Worm (Caenorhabditis elegans) whole organism, L4 larva: ENCODE results near the gene Y51A2A.12.

ENCODE experiments used
- Y105C5A.15 ChIP-seq: fragments of 200-800 bp; sonication (Bioruptor generic); IDR thresholded peaks from 2 replicates; pipeline ENCODE4 v1.3.6; 2022; ENCODE audit warnings: missing genetic modification characterization, missing compliant biosample characterization
- Y5F2A.4 ChIP-seq: fragments of 200-800 bp; sonication (Bioruptor generic); optimal IDR thresholded peaks from 2 replicates; lab custom pipeline; 2018; ENCODE audit warnings: mild to moderate bottlenecking, missing genetic modification characterization, missing compliant biosample characterization
- Y75B8A.6 ChIP-seq: fragments of 200-800 bp; sonication (Bioruptor generic); IDR thresholded peaks from 2 replicates; pipeline ENCODE4 v1.3.6; 2022; ENCODE audit warnings: missing genetic modification reagents, missing genetic modification characterization, missing compliant biosample characterization
- ceh-28 ChIP-seq: fragments of 150-350 bp; optimal IDR thresholded peaks from 2 replicates; lab custom pipeline; 2014; ENCODE audit warnings: missing biosample characterization, missing genetic modification reagents, missing genetic modification characterization
- ceh-82 ChIP-seq: sonication (generic microtip); optimal IDR thresholded peaks from 2 replicates; lab custom pipeline; 2017; ENCODE audit warnings: missing biosample characterization, missing genetic modification characterization
- nhr-111 ChIP-seq: fragments of 200-800 bp; sonication (Bioruptor generic); optimal IDR thresholded peaks from 2 replicates; lab custom pipeline; 2018; ENCODE audit warnings: mild to moderate bottlenecking, missing genetic modification characterization, missing compliant biosample characterization
- nhr-76 ChIP-seq: fragments of 150-350 bp; optimal IDR thresholded peaks from 2 replicates; lab custom pipeline; 2014; ENCODE audit warnings: missing biosample characterization, missing genetic modification characterization
- pha-4 ChIP-seq, 2 experiments: fragments of 150-350 bp in 1 of 2; fragments of 200-800 bp in 1 of 2; sonication (Bioruptor generic) in 1 of 2; IDR thresholded peaks in 1 of 2; optimal IDR thresholded peaks in 1 of 2; 2 replicates each; pipeline versions ENCODE4 v1.3.6 to Lab custom; 2014 to 2022; ENCODE audit warnings: missing genetic modification characterization in 2 of 2, missing genetic modification reagents in 2 of 2, missing biosample characterization in 1 of 2, missing compliant biosample characterization in 1 of 2
- snpc-1.2 ChIP-seq: fragments of 200-800 bp; sonication (Bioruptor generic); IDR thresholded peaks from 2 replicates; pipeline ENCODE4 v1.3.6; 2022; ENCODE audit warnings: missing genetic modification reagents, missing genetic modification characterization, missing compliant biosample characterization
- zfp-2 ChIP-seq: sonication (generic microtip); optimal IDR thresholded peaks from 2 replicates; lab custom pipeline; 2016; ENCODE audit warnings: mild to moderate bottlenecking, missing genetic modification characterization, missing compliant biosample characterization
- zfp-3 ChIP-seq: fragments of 200-800 bp; sonication (Bioruptor generic); conservative IDR thresholded peaks from 2 replicates; pipeline ENCODE4 v1.3.6; 2022; ENCODE audit warnings: missing genetic modification reagents, missing genetic modification characterization, missing compliant biosample characterization

Gene Y51A2A.12

DNA sequence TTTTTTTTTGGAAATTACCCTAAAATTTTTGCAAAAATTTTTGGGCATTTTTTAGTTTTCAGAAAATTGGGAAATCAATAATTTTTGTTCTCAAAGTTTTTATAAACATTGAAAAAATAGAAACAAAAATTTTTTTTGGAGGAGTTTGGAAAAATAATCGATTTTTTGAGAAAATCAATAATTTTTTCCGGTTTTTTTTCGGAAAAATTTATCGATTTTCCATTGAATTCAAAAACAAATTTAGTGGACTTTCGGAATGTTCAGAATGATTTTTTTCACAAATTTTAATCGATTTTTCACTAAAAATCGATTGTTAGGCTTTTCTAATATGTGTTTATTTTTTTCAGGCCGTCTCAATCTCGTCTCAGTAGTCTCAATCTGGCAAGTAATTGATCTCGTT, 45.2 kb downstream of the Y51A2A.12 start:
- TF ChIP-seq ceh-28 (tag; lab: Kevin White, UChicago) (peak; percentile 69), zfp-3 (GFP tag; lab: Robert Waterston, UW) (no peak), ceh-82 (tag; lab: Kevin White, UChicago) (no peak), Y75B8A.6 (GFP tag; lab: Robert Waterston, UW) (no peak), Y5F2A.4 (GFP tag; lab: Kevin White, UChicago) (no peak), Y105C5A.15 (GFP tag; lab: Robert Waterston, UW) (no peak), pha-4 (GFP tag; IDR thresholded peaks at IDR 0.05; lab: Robert Waterston, UW) (no peak), pha-4 (tag; optimal IDR thresholded peaks at IDR 0.05; lab: Kevin White, UChicago) (no peak)

DNA sequence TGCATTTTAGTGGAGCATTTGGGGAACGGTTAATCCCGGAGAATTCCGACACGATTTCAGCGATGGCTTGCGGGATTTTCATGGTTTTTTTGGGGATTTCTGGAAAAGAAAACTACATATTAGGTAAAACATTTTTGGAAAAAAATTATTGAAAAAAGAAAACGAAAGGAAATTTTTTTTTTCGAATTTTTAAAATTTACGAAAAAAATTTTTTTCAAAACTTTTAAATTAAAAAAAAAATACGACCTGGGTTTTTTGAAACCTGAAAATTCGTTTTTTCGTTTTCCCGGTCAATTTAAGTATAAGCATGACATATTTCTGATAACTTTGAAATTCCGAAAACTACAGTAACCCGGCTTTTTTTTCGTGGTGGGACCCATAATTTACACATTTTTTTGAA, 47.4 kb downstream of the Y51A2A.12 start, which contains the start of gene C08E8.10:
TSS of gene C08E8.10 (minus strand) at position 101 of the 400 bp plus-strand sequence.
- TF ChIP-seq zfp-3 (GFP tag; lab: Robert Waterston, UW) (no peak), snpc-1.2 (GFP tag; lab: Robert Waterston, UW) (no peak), nhr-76 (tag; lab: Kevin White, UChicago) (no peak), nhr-111 (no peak), zfp-2 (tag; lab: Kevin White, UChicago) (no peak)
